Worm (Caenorhabditis elegans): Measurements from ENCODE around the gene C06H5.12.
"Not testable (repeated sequence)": the region's sequence is repeated elsewhere in the genome, so short reads cannot be mapped to it uniquely, and the experiment has no call there.

Gene C06H5.12

ce11 chrV:17894485-17894884, at the start of gene C06H5.12:
Gene C06H5.12 (plus strand): TSS chrV:17894785.
- TF ChIP-seq sem-2 (GFP tag; optimal IDR thresholded peaks at IDR 0.05); ceh-83 (GFP tag; optimal IDR thresholded peaks at IDR 0.05); mls-2 (tag; optimal IDR thresholded peaks at IDR 0.05): not testable (repeated sequence)

ce11 chrV:17845370-17845967, 49.1 kb upstream of the C06H5.12 start:
- peak; percentile 100 for TF ChIP-seq zip-8 (tag; optimal IDR thresholded peaks at IDR 0.05)
- TF ChIP-seq ces-1 (GFP tag; optimal IDR thresholded peaks at IDR 0.05), result no peak

ce11 chrV:17855889-17856288, 38.7 kb upstream of the C06H5.12 start, which contains the start of gene tcc-1:
Gene tcc-1 (minus strand): TSS chrV:17855989.
- TF ChIP-seq ztf-11 (tag; optimal IDR thresholded peaks at IDR 0.05), result no peak

- TF ChIP-seq unc-62 (GFP tag; optimal IDR thresholded peaks at IDR 0.05) (peak; percentile 73), ces-1 (GFP tag; optimal IDR thresholded peaks at IDR 0.05) (peak; percentile 98), ham-2 (GFP tag; optimal IDR thresholded peaks at IDR 0.05) (peak; percentile 42), lsy-2 (tag; optimal IDR thresholded peaks at IDR 0.05) (peak; percentile 44), nhr-237 (tag; optimal IDR thresholded peaks at IDR 0.05) (peak; percentile 74), ceh-39 (tag; optimal IDR thresholded peaks at IDR 0.05) (no peak), tbx-8 (GFP tag; optimal IDR thresholded peaks at IDR 0.05) (no peak), pha-4 (tag; optimal IDR thresholded peaks at IDR 0.05) (peak; percentile 37), hlh-1 (tag; optimal IDR thresholded peaks at IDR 0.05) (peak; percentile 82), lin-13 (tag; optimal IDR thresholded peaks at IDR 0.05) (no peak), unc-120 (tag; optimal IDR thresholded peaks at IDR 0.05; ENCODE audit: poor library complexity, severe bottlenecking) (peak; percentile 86), drap-1 (GFP tag; optimal IDR thresholded peaks at IDR 0.05) (peak; percentile 78)
These were observed 36.7 kb upstream of the C06H5.12 start for ce11 chrV:17857901-17858300.

ce11 chrV:17859065-17859464, 35.5 kb upstream of the C06H5.12 start:
- TF ChIP-seq mep-1 (tag; optimal IDR thresholded peaks at IDR 0.05) (no peak), ceh-39 (tag; optimal IDR thresholded peaks at IDR 0.05) (no peak), blmp-1 (tag; optimal IDR thresholded peaks at IDR 0.05) (no peak), tbx-8 (GFP tag; optimal IDR thresholded peaks at IDR 0.05) (no peak), M03D4.4 (tag; optimal IDR thresholded peaks at IDR 0.05) (no peak), bed-3 (GFP tag; optimal IDR thresholded peaks at IDR 0.05) (no peak), mab-5 (tag; optimal IDR thresholded peaks at IDR 0.05) (no peak), nhr-237 (tag; optimal IDR thresholded peaks at IDR 0.05) (no peak), unc-62 (GFP tag; optimal IDR thresholded peaks at IDR 0.05) (no peak), ham-2 (GFP tag; optimal IDR thresholded peaks at IDR 0.05) (no peak), nhr-12 (tag; optimal IDR thresholded peaks at IDR 0.05) (no peak), pha-4 (tag; optimal IDR thresholded peaks at IDR 0.05) (no peak), snpc-4 (tag; optimal IDR thresholded peaks at IDR 0.05) (no peak), hlh-1 (tag; optimal IDR thresholded peaks at IDR 0.05) (no peak), sptf-1 (tag; optimal IDR thresholded peaks at IDR 0.05) (no peak)

ce11 chrV:17859519-17859918, 35.1 kb upstream of the C06H5.12 start:
- TF ChIP-seq ceh-43 (GFP tag; optimal IDR thresholded peaks at IDR 0.05) (no peak), ceh-83 (GFP tag; optimal IDR thresholded peaks at IDR 0.05) (no peak), flh-1 (GFP tag; optimal IDR thresholded peaks at IDR 0.05) (no peak), bed-3 (GFP tag; optimal IDR thresholded peaks at IDR 0.05) (no peak), cnd-1 (tag; optimal IDR thresholded peaks at IDR 0.05) (no peak), ces-1 (GFP tag; optimal IDR thresholded peaks at IDR 0.05) (no peak), lin-13 (tag; optimal IDR thresholded peaks at IDR 0.05) (no peak), unc-39 (tag; optimal IDR thresholded peaks at IDR 0.05) (no peak), mep-1 (tag; optimal IDR thresholded peaks at IDR 0.05) (no peak), ceh-39 (tag; optimal IDR thresholded peaks at IDR 0.05) (no peak)

All from whole organism, mixed stage, embryonic.